Fruit fly (Drosophila melanogaster) whole organism, embryonic: ENCODE results near the gene CG31139.

ENCODE experiments used
- BEAF-32 ChIP-seq: fragments of 200-800 bp; sonication (Bioruptor generic); optimal IDR thresholded peaks from 3 replicates; lab custom pipeline; 2017; ENCODE audit warnings: missing biosample characterization, missing genetic modification characterization, mild to moderate bottlenecking, moderate library complexity, missing genetic modification reagents
- CG10462 ChIP-seq: fragments of 200-800 bp; sonication (Bioruptor generic); optimal IDR thresholded peaks from 2 replicates; lab custom pipeline; 2016; ENCODE audit warnings: missing biosample characterization, missing genetic modification characterization
- CG10959 ChIP-seq: fragments of 200-800 bp; sonication (Bioruptor generic); IDR thresholded peaks from 2 replicates; pipeline ENCODE4 v1.3.6; 2022; ENCODE audit warnings: missing biosample characterization, missing genetic modification characterization
- CG11093 ChIP-seq: fragments of 200-800 bp; sonication (Bioruptor generic); IDR thresholded peaks from 3 replicates; pipeline ENCODE4 v1.3.6; 2022; ENCODE audit warnings: missing biosample characterization, missing genetic modification characterization
- CG11247 ChIP-seq: fragments of 200-800 bp; sonication (Bioruptor generic); IDR thresholded peaks from 2 replicates; pipeline ENCODE4 v1.3.6; 2022; ENCODE audit warnings: missing biosample characterization, missing genetic modification characterization
- CG11398 ChIP-seq: fragments of 200-800 bp; sonication (Bioruptor generic); optimal IDR thresholded peaks from 2 replicates; lab custom pipeline; 2016; ENCODE audit warnings: missing biosample characterization, missing genetic modification characterization
- CG12659 ChIP-seq: fragments of 200-800 bp; sonication (Bioruptor generic); optimal IDR thresholded peaks from 3 replicates; lab custom pipeline; 2017; ENCODE audit warnings: mild to moderate bottlenecking, missing biosample characterization, missing genetic modification reagents, missing genetic modification characterization
- CG13287 ChIP-seq: fragments of 200-800 bp; sonication (Bioruptor generic); IDR thresholded peaks from 2 replicates; pipeline ENCODE4 v1.3.6; 2022; ENCODE audit warnings: missing biosample characterization, missing genetic modification characterization; ENCODE audit not compliant: partially characterized antibody
- CG13775 ChIP-seq: fragments of 200-800 bp; sonication (Bioruptor generic); optimal IDR thresholded peaks from 3 replicates; lab custom pipeline; 2017; ENCODE audit warnings: missing biosample characterization, mild to moderate bottlenecking, missing genetic modification characterization
- CG15269 ChIP-seq: fragments of 200-800 bp; sonication (Bioruptor generic); optimal IDR thresholded peaks from 2 replicates; lab custom pipeline; 2018; ENCODE audit warnings: missing biosample characterization, mild to moderate bottlenecking, missing genetic modification characterization, moderate library complexity
- CG16815 ChIP-seq: fragments of 200-800 bp; sonication (Bioruptor generic); optimal IDR thresholded peaks from 3 replicates; lab custom pipeline; 2017; ENCODE audit warnings: missing biosample characterization, mild to moderate bottlenecking, missing genetic modification characterization
- CG17361 ChIP-seq: fragments of 200-800 bp; sonication (Bioruptor generic); IDR thresholded peaks from 3 replicates; pipeline ENCODE4 v1.3.6; 2022; ENCODE audit warnings: missing biosample characterization, missing genetic modification characterization
- CG18262 ChIP-seq: fragments of 200-800 bp; optimal IDR thresholded peaks from 3 replicates; lab custom pipeline; 2019; ENCODE audit warnings: missing biosample characterization, mild to moderate bottlenecking, missing genetic modification characterization, moderate library complexity
- CG18599 ChIP-seq: fragments of 200-800 bp; sonication (Bioruptor generic); optimal IDR thresholded peaks from 3 replicates; lab custom pipeline; 2017; ENCODE audit warnings: missing biosample characterization, missing genetic modification characterization, mild to moderate bottlenecking, moderate library complexity, missing genetic modification reagents
- CG2199 ChIP-seq: fragments of 200-800 bp; sonication (Bioruptor generic); IDR thresholded peaks from 3 replicates; pipeline ENCODE4 v1.3.6; 2022; ENCODE audit warnings: missing biosample characterization, missing genetic modification characterization
- CG2678 ChIP-seq: fragments of 200-800 bp; sonication (Bioruptor generic); optimal IDR thresholded peaks from 3 replicates; lab custom pipeline; 2019; ENCODE audit warnings: missing biosample characterization, mild to moderate bottlenecking, missing genetic modification characterization, moderate library complexity
- CG32532 ChIP-seq: fragments of 200-800 bp; sonication (Bioruptor generic); IDR thresholded peaks from 2 replicates; pipeline ENCODE4 v1.3.6; 2022; ENCODE audit warnings: missing biosample characterization, missing genetic modification characterization
- CG32772 ChIP-seq: fragments of 200-800 bp; sonication (Bioruptor generic); IDR thresholded peaks from 2 replicates; pipeline ENCODE4 v1.3.6; 2022; ENCODE audit warnings: missing biosample characterization, missing genetic modification characterization
- CG3726 ChIP-seq: fragments of 200-800 bp; sonication (Bioruptor generic); IDR thresholded peaks from 3 replicates; pipeline ENCODE4, ENCODE4 v1.3.6; 2022; ENCODE audit warnings: missing biosample characterization, missing genetic modification characterization
- CG8944 ChIP-seq: fragments of 200-800 bp; sonication (Bioruptor generic); optimal IDR thresholded peaks from 3 replicates; lab custom pipeline; 2016; ENCODE audit warnings: missing biosample characterization, missing genetic modification characterization
- CG9817 ChIP-seq: fragments of 200-800 bp; sonication (Bioruptor generic); optimal IDR thresholded peaks from 2 replicates; lab custom pipeline; 2018; ENCODE audit warnings: missing biosample characterization, mild to moderate bottlenecking, missing genetic modification characterization, moderate library complexity
- Chrac-16 ChIP-seq: fragments of 200-800 bp; sonication (Bioruptor generic); optimal IDR thresholded peaks from 3 replicates; lab custom pipeline; 2016; ENCODE audit warnings: missing biosample characterization, missing genetic modification characterization
- CoRest ChIP-seq: fragments of 200-800 bp; sonication (Bioruptor generic); optimal IDR thresholded peaks from 3 replicates; lab custom pipeline; 2018; ENCODE audit warnings: missing biosample characterization, mild to moderate bottlenecking, missing genetic modification characterization, moderate library complexity
- Dbx ChIP-seq: fragments of 200-800 bp; sonication (Bioruptor generic); IDR thresholded peaks from 3 replicates; pipeline ENCODE4 v1.3.6; 2022; ENCODE audit warnings: missing biosample characterization, missing genetic modification characterization
- Ets97D ChIP-seq: fragments of 200-800 bp; sonication (Bioruptor generic); optimal IDR thresholded peaks from 3 replicates; lab custom pipeline; 2016; ENCODE audit warnings: missing biosample characterization, missing genetic modification characterization
- Lhr ChIP-seq: fragments of 200-800 bp; sonication (Bioruptor generic); optimal IDR thresholded peaks from 3 replicates; lab custom pipeline; 2017; ENCODE audit warnings: mild to moderate bottlenecking, missing biosample characterization, missing genetic modification reagents, missing genetic modification characterization
- Oaz ChIP-seq: fragments of 200-800 bp; sonication (Bioruptor generic); IDR thresholded peaks from 2 replicates; pipeline ENCODE4 v1.3.6; 2022; ENCODE audit warnings: missing biosample characterization, missing genetic modification characterization
- Ptx1 ChIP-seq: fragments of 200-800 bp; sonication (Bioruptor generic); IDR thresholded peaks from 2 replicates; pipeline ENCODE4 v1.3.6; 2022; ENCODE audit warnings: missing biosample characterization, missing genetic modification characterization
- Rfx ChIP-seq: fragments of 200-800 bp; sonication (Bioruptor generic); IDR thresholded peaks from 2 replicates; pipeline ENCODE4 v1.3.6; 2022; ENCODE audit warnings: missing biosample characterization, missing genetic modification characterization
- Sry-β ChIP-seq: fragments of 200-800 bp; sonication (Bioruptor generic); optimal IDR thresholded peaks from 2 replicates; lab custom pipeline; 2018; ENCODE audit warnings: missing biosample characterization, mild to moderate bottlenecking, missing genetic modification characterization, moderate library complexity
- Stat92E ChIP-seq, 3 experiments: fragments of >200 bp in 2 of 3; fragments of 200-800 bp in 1 of 3; sonication (Bioruptor generic) in 1 of 3; optimal IDR thresholded peaks; 2 replicates each; lab custom pipeline; 2017 to 2019; ENCODE audit warnings: missing biosample characterization in 3 of 3, missing genetic modification characterization in 3 of 3, mild to moderate bottlenecking in 1 of 3, moderate library complexity in 1 of 3
- Usf ChIP-seq: fragments of 200-800 bp; sonication (Bioruptor generic); optimal IDR thresholded peaks from 2 replicates; lab custom pipeline; 2017; ENCODE audit warnings: missing genotype, missing biosample characterization, missing genetic modification characterization
- Xbp1 ChIP-seq: fragments of 200-800 bp; sonication (Bioruptor generic); optimal IDR thresholded peaks from 3 replicates; lab custom pipeline; 2016; ENCODE audit warnings: missing biosample characterization, mild to moderate bottlenecking, missing genetic modification characterization
- abd-A ChIP-seq: fragments of 200-800 bp; sonication (Bioruptor generic); optimal IDR thresholded peaks from 3 replicates; lab custom pipeline; 2019; ENCODE audit warnings: missing biosample characterization, mild to moderate bottlenecking, missing genetic modification characterization, moderate library complexity
- ac ChIP-seq: fragments of 200-800 bp; sonication (Bioruptor generic); optimal IDR thresholded peaks from 3 replicates; lab custom pipeline; 2017; ENCODE audit warnings: missing biosample characterization, mild to moderate bottlenecking, missing genetic modification characterization
- ash1 ChIP-seq: fragments of 200-800 bp; sonication (Bioruptor generic); optimal IDR thresholded peaks from 2 replicates; lab custom pipeline; 2018; ENCODE audit warnings: missing biosample characterization, mild to moderate bottlenecking, missing genetic modification characterization
- chinmo ChIP-seq: fragments of 200-800 bp; sonication (Bioruptor generic); IDR thresholded peaks from 4 replicates; pipeline ENCODE4 v1.3.6; 2022; ENCODE audit warnings: missing biosample characterization, missing genetic modification characterization; ENCODE audit not compliant: partially characterized antibody
- ewg ChIP-seq: fragments of 200-800 bp; sonication (Bioruptor generic); optimal IDR thresholded peaks from 3 replicates; lab custom pipeline; 2017; ENCODE audit warnings: mild to moderate bottlenecking, missing biosample characterization, missing genetic modification reagents, missing genetic modification characterization
- gro ChIP-seq: fragments of 200-800 bp; sonication (Bioruptor generic); optimal IDR thresholded peaks from 2 replicates; lab custom pipeline; 2016; ENCODE audit warnings: missing biosample characterization, missing genetic modification characterization
- gt ChIP-seq: fragments of 200-800 bp; sonication (Bioruptor generic); IDR thresholded peaks from 2 replicates; pipeline ENCODE4 v1.3.6; 2022; ENCODE audit warnings: missing biosample characterization, missing genetic modification characterization
- lola ChIP-seq, 3 experiments: fragments of >200 bp in 2 of 3; fragments of 200-800 bp in 1 of 3; sonication (Bioruptor generic) in 1 of 3; optimal IDR thresholded peaks; 2 replicates each; lab custom pipeline; 2017 to 2019; ENCODE audit warnings: missing biosample characterization in 3 of 3, missing genetic modification characterization in 3 of 3, mild to moderate bottlenecking in 1 of 3, moderate library complexity in 1 of 3
- nerfin-2 ChIP-seq: fragments of 200-800 bp; sonication (Bioruptor generic); IDR thresholded peaks from 2 replicates; pipeline ENCODE4 v1.3.6; 2022; ENCODE audit warnings: missing biosample characterization, missing genetic modification characterization; ENCODE audit not compliant: partially characterized antibody
- phol ChIP-seq: fragments of 200-800 bp; sonication (Bioruptor generic); optimal IDR thresholded peaks from 3 replicates; lab custom pipeline; 2018; ENCODE audit warnings: missing biosample characterization, mild to moderate bottlenecking, missing genetic modification characterization, moderate library complexity
- pzg ChIP-seq: fragments of 200-800 bp; sonication (Bioruptor generic); optimal IDR thresholded peaks from 3 replicates; lab custom pipeline; 2018; ENCODE audit warnings: missing biosample characterization, mild to moderate bottlenecking, missing genetic modification characterization, moderate library complexity
- trh ChIP-seq: fragments of 200-800 bp; sonication (Bioruptor generic); optimal IDR thresholded peaks from 2 replicates; lab custom pipeline; 2016; ENCODE audit warnings: missing biosample characterization, missing genetic modification characterization
- unpg ChIP-seq: fragments of 200-800 bp; sonication (Bioruptor generic); optimal IDR thresholded peaks from 3 replicates; lab custom pipeline; 2018; ENCODE audit warnings: missing biosample characterization, mild to moderate bottlenecking, missing genetic modification characterization, moderate library complexity
- vnd ChIP-seq: fragments of 200-800 bp; sonication (Bioruptor generic); IDR thresholded peaks from 3 replicates; pipeline ENCODE4 v1.3.6; 2022; ENCODE audit warnings: missing biosample characterization, missing genetic modification characterization; ENCODE audit not compliant: partially characterized antibody
- wdn ChIP-seq: fragments of 200-800 bp; sonication (Bioruptor generic); IDR thresholded peaks from 2 replicates; pipeline ENCODE4 v1.3.6; 2022; ENCODE audit warnings: missing biosample characterization, missing genetic modification characterization

Gene CG31139

DNA sequence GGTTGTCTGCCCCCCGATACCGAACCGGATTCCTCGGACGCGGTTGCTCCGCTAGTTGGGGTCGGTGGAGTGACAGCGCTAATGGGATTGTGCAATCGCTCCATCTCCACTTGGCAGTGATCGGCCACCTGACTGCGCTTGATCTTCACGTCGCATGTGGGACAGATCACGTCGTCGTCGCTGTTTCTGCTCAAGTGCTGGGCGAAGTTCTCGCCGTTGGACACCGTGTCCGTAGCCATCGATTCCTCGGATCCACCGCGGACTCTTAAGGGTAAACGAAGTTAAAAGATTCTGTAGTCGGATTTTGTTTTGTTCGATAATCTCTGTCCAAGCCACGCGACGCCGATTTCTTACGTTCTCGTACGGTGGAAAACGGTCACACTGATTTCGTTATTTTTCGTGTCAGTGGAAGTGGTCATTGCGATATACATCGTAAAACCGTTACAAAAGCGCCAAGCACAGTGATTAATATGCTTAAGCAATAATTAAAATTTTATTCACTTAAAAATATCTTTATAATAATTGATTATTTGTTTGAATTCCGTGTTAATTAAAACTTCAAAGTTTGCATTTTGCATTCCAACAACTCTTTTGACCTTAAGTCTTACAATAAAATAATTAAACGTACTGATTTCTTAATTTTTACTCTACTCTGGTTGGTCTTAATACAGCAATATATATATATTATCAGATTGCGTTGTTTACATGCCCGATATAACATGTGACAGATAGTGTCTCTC, 22.7 kb downstream of the CG31139 start, which contains the start of gene RNF220 (continued):
- TF ChIP-seq Ptx1 (GFP tag; lab: Robert Waterston, UW) (peak; percentile 8; the same call in 1 of the 2 replicates), CG11247 (no peak), CG10959 (GFP tag; lab: Robert Waterston, UW) (no peak), CG3726 (no peak), Lhr (GFP tag; lab: Kevin White, UChicago) (peak; percentile 2), Stat92E (GFP tag; optimal IDR thresholded peaks at IDR 0.05; lab: Kevin White, UChicago) (no peak), CG18262 (tag; lab: Kevin White, UChicago) (peak; percentile 30), CG11398 (GFP tag; lab: Kevin White, UChicago) (no peak), Rfx (GFP tag; lab: Robert Waterston, UW) (peak; percentile 38; the same call in 1 of the 2 replicates), ash1 (no peak), CG13775 (peak; percentile 32), Usf (no peak), Oaz (no peak), lola (GFP tag; optimal IDR thresholded peaks at IDR 0.05; lab: Kevin White, UChicago) (peak in 1 of 3 experiments; percentile 16), CG17361 (GFP tag; lab: Robert Waterston, UW) (peak; percentile 60), pzg (GFP tag; lab: Kevin White, UChicago) (peak; percentile 51), CG8944 (GFP tag; lab: Kevin White, UChicago) (no peak), vnd (GFP tag; lab: Robert Waterston, UW) (peak; percentile 11), CG32772 (GFP tag; lab: Robert Waterston, UW) (no peak), phol (tag; lab: Kevin White, UChicago) (peak; percentile 46), wdn (no peak), nerfin-2 (no peak; the same call in 1 of the 2 replicates), ac (GFP tag; lab: Kevin White, UChicago) (no peak), gt (GFP tag; lab: Robert Waterston, UW) (no peak), CG18599 (GFP tag; lab: Kevin White, UChicago) (peak; percentile 7), gro (GFP tag; lab: Kevin White, UChicago) (no peak), Dbx (GFP tag; lab: Robert Waterston, UW) (peak; percentile 20; the same call in 1 of the 3 replicates), abd-A (tag; lab: Kevin White, UChicago) (no peak), CG2678 (tag; lab: Kevin White, UChicago) (peak; percentile 35), trh (GFP tag; lab: Kevin White, UChicago) (no peak), CG32532 (GFP tag; lab: Robert Waterston, UW) (no peak; the same call in 1 of the 2 replicates), CG15269 (tag; lab: Kevin White, UChicago) (peak; percentile 4), Chrac-16 (GFP tag; lab: Kevin White, UChicago) (no peak), CG9817 (no peak), Sry-β (GFP tag; lab: Kevin White, UChicago) (no peak), CG13287 (peak; percentile 70), CoRest (tag; lab: Kevin White, UChicago) (peak; percentile 55), CG11093 (no peak), unpg (GFP tag; lab: Kevin White, UChicago) (no peak), Xbp1 (peak; percentile 30), CG16815 (GFP tag; lab: Kevin White, UChicago) (no peak), CG2199 (GFP tag; lab: Robert Waterston, UW) (no peak), CG12659 (peak; percentile 33), Ets97D (peak; percentile 20), ewg (GFP tag; lab: Kevin White, UChicago) (no peak), CG10462 (no peak), BEAF-32 (GFP tag; lab: Kevin White, UChicago) (no peak), chinmo (GFP tag; lab: Robert Waterston, UW) (peak; percentile 16; the same call in 1 of the 4 replicates)
